Fruit fly (Drosophila melanogaster): ENCODE measurements around the gene CG32221.

Gene CG32221

dm6 chr3L:19834143-19834794 is at the start of gene CG32221, which contains the start of gene trc (continued):
- TF ChIP-seq CG7271 (tag; optimal IDR thresholded peaks at IDR 0.05) (no peak), Ets97D (GFP tag; optimal IDR thresholded peaks at IDR 0.05) (peak; percentile 96), gcm2 (GFP tag; optimal IDR thresholded peaks at IDR 0.05) (no peak), CG12104 (GFP tag; optimal IDR thresholded peaks at IDR 0.05) (peak; percentile 50), CG9727 (GFP tag; optimal IDR thresholded peaks at IDR 0.05) (peak; percentile 38), Sry-δ (GFP tag; optimal IDR thresholded peaks at IDR 0.05) (peak; percentile 74), Atf-2 (GFP tag; optimal IDR thresholded peaks at IDR 0.05) (no peak), CG2712 (tag; optimal IDR thresholded peaks at IDR 0.05) (no peak), Xbp1 (GFP tag; optimal IDR thresholded peaks at IDR 0.05) (peak; percentile 52), CG12071 (GFP tag; optimal IDR thresholded peaks at IDR 0.05) (no peak), CG43689 (GFP tag; IDR thresholded peaks at IDR 0.05) (no peak), CG16815 (GFP tag; optimal IDR thresholded peaks at IDR 0.05) (no peak), CG5245 (GFP tag; optimal IDR thresholded peaks at IDR 0.05) (peak; percentile 31), vfl (GFP tag; optimal IDR thresholded peaks at IDR 0.05) (no peak), crc (GFP tag; optimal IDR thresholded peaks at IDR 0.05) (no peak), Gug (GFP tag; IDR thresholded peaks at IDR 0.05) (peak; percentile 53; the same call in 2 of the 4 replicates), CG15073 (GFP tag; optimal IDR thresholded peaks at IDR 0.05) (no peak), CG8359 (GFP tag; optimal IDR thresholded peaks at IDR 0.05; ENCODE audit: borderline replicate concordance) (no peak), CG2199 (GFP tag; IDR thresholded peaks at IDR 0.05) (no peak), CG15479 (GFP tag; optimal IDR thresholded peaks at IDR 0.05) (no peak), CG30403 (GFP tag; optimal IDR thresholded peaks at IDR 0.05) (peak; percentile 45), Meics (GFP tag; optimal IDR thresholded peaks at IDR 0.05) (no peak), Opbp (GFP tag; IDR thresholded peaks at IDR 0.05; ENCODE audit: partially characterized antibody) (peak; percentile 100), danr (GFP tag; IDR thresholded peaks at IDR 0.05) (no peak), HmgD (GFP tag; optimal IDR thresholded peaks at IDR 0.05) (no peak), eyg (GFP tag; optimal IDR thresholded peaks at IDR 0.05) (no peak), grau (tag; optimal IDR thresholded peaks at IDR 0.05) (no peak), D19A (tag; optimal IDR thresholded peaks at IDR 0.05) (no peak), CG33557 (GFP tag; optimal IDR thresholded peaks at IDR 0.05) (peak; percentile 37), pum (GFP tag; optimal IDR thresholded peaks at IDR 0.05) (peak; percentile 1), CG10654 (GFP tag; optimal IDR thresholded peaks at IDR 0.05) (peak; percentile 10), Gsc (GFP tag; IDR thresholded peaks at IDR 0.05) (no peak), CG17612 (GFP tag; IDR thresholded peaks at IDR 0.05) (0 out of 2 replicates have a peak, but pooled peaks have one; percentile 10), cas (GFP tag; IDR thresholded peaks at IDR 0.05) (no peak), CG4424 (GFP tag; optimal IDR thresholded peaks at IDR 0.05) (peak; percentile 44), D19B (GFP tag; optimal IDR thresholded peaks at IDR 0.05) (no peak), Hr3 (GFP tag; optimal IDR thresholded peaks at IDR 0.05) (no peak), Hr51 (GFP tag; optimal IDR thresholded peaks at IDR 0.05) (no peak), hkb (optimal IDR thresholded peaks at IDR 0.05) (no peak), hkb (GFP tag; IDR thresholded peaks at IDR 0.05) (no peak), sisA (GFP tag; IDR thresholded peaks at IDR 0.05) (peak; percentile 19; the same call in 1 of the 2 replicates), crol (GFP tag; IDR thresholded peaks at IDR 0.05) (no peak), CG3726 (GFP tag; IDR thresholded peaks at IDR 0.05) (no peak), Fer3 (tag; optimal IDR thresholded peaks at IDR 0.05) (no peak), CG30020 (tag; optimal IDR thresholded peaks at IDR 0.05) (peak; percentile 31), CG13894 (tag; optimal IDR thresholded peaks at IDR 0.05) (no peak), pita (GFP tag; optimal IDR thresholded peaks at IDR 0.05) (no peak), Oaz (GFP tag; IDR thresholded peaks at IDR 0.05) (no peak), CG6689 (GFP tag; IDR thresholded peaks at IDR 0.05) (no peak), Mes4 (GFP tag; optimal IDR thresholded peaks at IDR 0.05) (no peak), CG14710 (tag; optimal IDR thresholded peaks at IDR 0.05) (peak; percentile 65)
